Worm (Caenorhabditis elegans): ENCODE measurements around the gene C30G7.5.
A peak's percentile ranks its signal among the peaks of the same experiment; 100 is the strongest.

C30G7.5 gene

ce11 chrV:14990843-14991242 is 36.3 kb upstream of the C30G7.5 start, which contains the start of the genes cdt-2 and T01C3.2:
Gene cdt-2 (minus strand): TSS chrV:14991126.
Gene T01C3.2 (plus strand): TSS chrV:14991168.
- TF ChIP-seq fkh-10 (GFP tag; optimal IDR thresholded peaks at IDR 0.05) (no peak), ceh-14 (tag; optimal IDR thresholded peaks at IDR 0.05) (no peak), tbx-7 (tag; optimal IDR thresholded peaks at IDR 0.05) (no peak), ceh-6 (GFP tag; optimal IDR thresholded peaks at IDR 0.05) (no peak), nfya-1 (tag; optimal IDR thresholded peaks at IDR 0.05) (peak; percentile 19), dve-1 (tag; optimal IDR thresholded peaks at IDR 0.05) (no peak), unc-55 (GFP tag; optimal IDR thresholded peaks at IDR 0.05) (no peak), hlh-13 (GFP tag; optimal IDR thresholded peaks at IDR 0.05) (no peak)

ce11 chrV:14984593-14984992 is 30.1 kb upstream of the C30G7.5 start, which contains the start of gene F02D8.4:
Gene F02D8.4 (plus strand): TSS chrV:14984893.
- TF ChIP-seq elt-2 (tag; optimal IDR thresholded peaks at IDR 0.05) (no peak), ceh-22 (tag; optimal IDR thresholded peaks at IDR 0.05) (no peak)

- TF ChIP-seq ref-2 (tag; optimal IDR thresholded peaks at IDR 0.05) (no peak), hlh-8 (tag; optimal IDR thresholded peaks at IDR 0.05) (no peak), ahr-1 (tag; optimal IDR thresholded peaks at IDR 0.05) (no peak), C08G9.2 (tag; optimal IDR thresholded peaks at IDR 0.05) (no peak), pha-4 (tag; optimal IDR thresholded peaks at IDR 0.05) (no peak), unc-42 (tag; optimal IDR thresholded peaks at IDR 0.05) (no peak), ama-1 (optimal IDR thresholded peaks at IDR 0.05) (no peak), nfya-1 (tag; optimal IDR thresholded peaks at IDR 0.05) (no peak), npax-4 (tag; optimal IDR thresholded peaks at IDR 0.05) (no peak)
These were observed 25.4 kb upstream of the C30G7.5 start, which contains the start of gene xbx-1 for ce11 chrV:14979937-14980336. Gene xbx-1 (plus strand): TSS chrV:14980237.

ce11 chrV:14978205-14978751 is 23.7 kb upstream of the C30G7.5 start, which contains the start of the genes grd-12 and F02D8.1:
Gene grd-12 (plus strand): TSS chrV:14978505.
Gene F02D8.1 (minus strand): TSS chrV:14978701.
- TF ChIP-seq pat-9 (tag; optimal IDR thresholded peaks at IDR 0.05) (no peak), ahr-1 (tag; optimal IDR thresholded peaks at IDR 0.05) (no peak), ceh-24 (tag; optimal IDR thresholded peaks at IDR 0.05) (no peak), hlh-15 (tag; optimal IDR thresholded peaks at IDR 0.05) (no peak), dmd-4 (tag; optimal IDR thresholded peaks at IDR 0.05; ENCODE audit: borderline replicate concordance) (no peak)

- TF ChIP-seq hlh-8 (tag; optimal IDR thresholded peaks at IDR 0.05) (no peak), unc-86 (tag; optimal IDR thresholded peaks at IDR 0.05) (no peak), che-1 (tag; optimal IDR thresholded peaks at IDR 0.05) (no peak), C08G9.2 (tag; optimal IDR thresholded peaks at IDR 0.05) (no peak), odd-2 (tag; optimal IDR thresholded peaks at IDR 0.05) (no peak), pha-2 (tag; optimal IDR thresholded peaks at IDR 0.05) (no peak), unc-3 (GFP tag; conservative IDR thresholded peaks at IDR 0.05) (no peak), unc-3 (tag; optimal IDR thresholded peaks at IDR 0.05) (no peak), tbx-7 (tag; optimal IDR thresholded peaks at IDR 0.05) (no peak), T23F11.4 (GFP tag; optimal IDR thresholded peaks at IDR 0.05) (no peak), rnt-1 (tag; optimal IDR thresholded peaks at IDR 0.05) (no peak), dmd-4 (tag; optimal IDR thresholded peaks at IDR 0.05; ENCODE audit: borderline replicate concordance) (no peak), ceh-14 (tag; optimal IDR thresholded peaks at IDR 0.05) (no peak)
These were observed 16.6 kb upstream of the C30G7.5 start, which contains the start of gene nlp-59 for ce11 chrV:14971136-14971535. Gene nlp-59 (plus strand): TSS chrV:14971436.

DNA sequence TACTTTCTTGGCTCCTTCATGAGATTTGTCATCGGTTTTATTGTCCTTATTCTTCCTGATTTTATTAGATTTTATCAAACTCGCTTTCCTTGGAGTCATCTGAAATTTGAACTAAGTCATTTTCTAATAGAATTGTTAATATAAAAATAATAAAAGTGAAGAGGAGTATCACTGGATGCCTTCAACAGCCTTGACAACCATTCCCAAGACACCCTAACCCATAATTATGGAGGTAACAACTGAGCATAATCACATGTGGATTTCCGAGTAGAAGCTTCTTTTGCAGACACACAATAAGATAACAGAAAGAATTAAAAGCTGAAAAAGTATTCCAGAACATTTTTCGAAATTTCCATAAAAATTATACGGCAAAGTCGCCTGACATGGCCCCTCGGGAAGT is 1.1 kb upstream of the C30G7.5 start, which contains the start of gene F02D8.9:
Gene F02D8.9, minus strand, starts transcription at position 101 of the 400 bp plus-strand sequence.
- no peak for TF ChIP-seq ztf-16 (tag; optimal IDR thresholded peaks at IDR 0.05)
- no peak for TF ChIP-seq lim-6 (tag; optimal IDR thresholded peaks at IDR 0.05)
- no peak for TF ChIP-seq eyg-1 (tag; optimal IDR thresholded peaks at IDR 0.05)
- TF ChIP-seq pqm-1 (tag; optimal IDR thresholded peaks at IDR 0.05), result no peak
- TF ChIP-seq sdc-2 (tag; optimal IDR thresholded peaks at IDR 0.05), result no peak
- TF ChIP-seq sox-2 (GFP tag; IDR thresholded peaks at IDR 0.05), result no peak
- no peak for TF ChIP-seq C08G9.2 (tag; optimal IDR thresholded peaks at IDR 0.05)
- no peak for TF ChIP-seq ets-4 (tag; optimal IDR thresholded peaks at IDR 0.05)
- no peak for TF ChIP-seq rnt-1 (tag; optimal IDR thresholded peaks at IDR 0.05)
- TF ChIP-seq pax-1 (tag; optimal IDR thresholded peaks at IDR 0.05), result no peak
- no peak for TF ChIP-seq tbx-2 (tag; optimal IDR thresholded peaks at IDR 0.05)
- no peak for TF ChIP-seq hlh-6 (tag; optimal IDR thresholded peaks at IDR 0.05)
- TF ChIP-seq pat-9 (tag; optimal IDR thresholded peaks at IDR 0.05), result no peak
